Fruit fly (Drosophila melanogaster) whole organism, prepupa: ENCODE results near the gene ppk24.

Experiments
- CG10669 ChIP-seq: fragments of 200-800 bp; sonication (Bioruptor generic); optimal IDR thresholded peaks from 3 replicates; lab custom pipeline; 2018; ENCODE audit warnings: missing biosample characterization, mild to moderate bottlenecking, missing genetic modification characterization, moderate library complexity
- CG15336 ChIP-seq: fragments of 200-800 bp; sonication (Bioruptor generic); IDR thresholded peaks from 2 replicates; pipeline ENCODE4 v1.3.6; 2022; ENCODE audit warnings: missing biosample characterization, missing genetic modification characterization
- CG1621 ChIP-seq: fragments of 200-800 bp; sonication (Bioruptor generic); optimal IDR thresholded peaks from 3 replicates; lab custom pipeline; 2018; ENCODE audit warnings: missing biosample characterization, mild to moderate bottlenecking, missing genetic modification characterization
- CG16779 ChIP-seq: fragments of 200-800 bp; sonication (Bioruptor generic); optimal IDR thresholded peaks from 3 replicates; lab custom pipeline; 2017; ENCODE audit warnings: missing biosample characterization, mild to moderate bottlenecking, missing genetic modification characterization
- CG3032 ChIP-seq: fragments of 200-800 bp; optimal IDR thresholded peaks from 2 replicates; lab custom pipeline; 2019; ENCODE audit warnings: missing biosample characterization, mild to moderate bottlenecking, missing genetic modification characterization, moderate library complexity
- CG31627 ChIP-seq: fragments of 200-800 bp; sonication (Bioruptor generic); optimal IDR thresholded peaks from 3 replicates; lab custom pipeline; 2016; ENCODE audit warnings: missing biosample characterization, missing genetic modification characterization
- CG32006 ChIP-seq: fragments of 200-800 bp; sonication (Bioruptor generic); optimal IDR thresholded peaks from 3 replicates; lab custom pipeline; 2017; ENCODE audit warnings: missing biosample characterization, mild to moderate bottlenecking, missing genetic modification characterization
- CG34406 ChIP-seq: fragments of 200-800 bp; sonication (Bioruptor generic); optimal IDR thresholded peaks from 3 replicates; lab custom pipeline; 2016; ENCODE audit warnings: missing biosample characterization, missing genetic modification characterization
- CG3919 ChIP-seq: fragments of 200-800 bp; sonication (Bioruptor generic); optimal IDR thresholded peaks from 3 replicates; lab custom pipeline; 2016; ENCODE audit warnings: missing biosample characterization, missing genetic modification characterization
- CG4318 ChIP-seq: fragments of 200-800 bp; sonication (Bioruptor generic); optimal IDR thresholded peaks from 3 replicates; lab custom pipeline; 2017; ENCODE audit warnings: missing biosample characterization, mild to moderate bottlenecking, missing genetic modification characterization
- CG6276 ChIP-seq: fragments of 200-800 bp; sonication (Bioruptor generic); optimal IDR thresholded peaks from 2 replicates; lab custom pipeline; 2017; ENCODE audit warnings: missing biosample characterization, mild to moderate bottlenecking, missing genetic modification characterization
- CG6854 ChIP-seq: fragments of 200-800 bp; sonication (Bioruptor generic); optimal IDR thresholded peaks from 2 replicates; lab custom pipeline; 2017; ENCODE audit warnings: missing biosample characterization, mild to moderate bottlenecking, missing genetic modification characterization
- CG8319 ChIP-seq: fragments of 200-800 bp; sonication (Bioruptor generic); optimal IDR thresholded peaks from 3 replicates; lab custom pipeline; 2016; ENCODE audit warnings: missing biosample characterization, missing genetic modification characterization
- CG9139 ChIP-seq: fragments of 200-800 bp; sonication (Bioruptor generic); optimal IDR thresholded peaks from 3 replicates; lab custom pipeline; 2017; ENCODE audit warnings: missing biosample characterization, mild to moderate bottlenecking, missing genetic modification characterization
- Eip78C ChIP-seq: fragments of 200-800 bp; sonication (Bioruptor generic); peaks from one replicate; lab custom pipeline; 2016; ENCODE audit warnings: missing biosample characterization, missing genetic modification characterization
- Ets21C ChIP-seq: fragments of 200-800 bp; sonication (Bioruptor generic); optimal IDR thresholded peaks from 3 replicates; lab custom pipeline; 2016; ENCODE audit warnings: missing biosample characterization, missing genetic modification characterization
- Ets96B ChIP-seq: fragments of 200-800 bp; optimal IDR thresholded peaks from 2 replicates; lab custom pipeline; 2019; ENCODE audit warnings: missing biosample characterization, mild to moderate bottlenecking, missing genetic modification characterization, moderate library complexity
- Gug ChIP-seq: fragments of 200-800 bp; sonication (Bioruptor generic); IDR thresholded peaks from 2 replicates; pipeline ENCODE4 v1.3.6; 2022; ENCODE audit warnings: missing biosample characterization, missing genetic modification characterization
- Hr38 ChIP-seq: sonication (Bioruptor generic); optimal IDR thresholded peaks from 2 replicates; lab custom pipeline; 2016; ENCODE audit warnings: missing biosample characterization, missing genetic modification characterization
- Hr39 ChIP-seq: fragments of 200-800 bp; sonication (Bioruptor generic); optimal IDR thresholded peaks from 2 replicates; lab custom pipeline; 2016; ENCODE audit warnings: missing biosample characterization, missing genetic modification characterization
- Lpt ChIP-seq: fragments of 200-800 bp; sonication (Bioruptor generic); optimal IDR thresholded peaks from 3 replicates; lab custom pipeline; 2016; ENCODE audit warnings: missing biosample characterization, missing genetic modification characterization
- OdsH ChIP-seq: fragments of 200-800 bp; sonication (Bioruptor generic); optimal IDR thresholded peaks from 3 replicates; lab custom pipeline; 2016; ENCODE audit warnings: missing biosample characterization, missing genetic modification characterization
- Smox ChIP-seq: fragments of 200-800 bp; sonication (Bioruptor generic); optimal IDR thresholded peaks from 3 replicates; lab custom pipeline; 2016; ENCODE audit warnings: missing biosample characterization, missing genetic modification characterization
- Sox102F ChIP-seq: fragments of 200-800 bp; sonication (Bioruptor generic); optimal IDR thresholded peaks from 2 replicates; lab custom pipeline; 2016; ENCODE audit warnings: missing biosample characterization, mild to moderate bottlenecking, missing genetic modification characterization
- Sox14 ChIP-seq: fragments of 200-800 bp; sonication (Bioruptor generic); optimal IDR thresholded peaks from 3 replicates; lab custom pipeline; 2016; ENCODE audit warnings: missing biosample characterization, missing genetic modification characterization
- Sox15 ChIP-seq: fragments of 200-800 bp; sonication (Bioruptor generic); optimal IDR thresholded peaks from 3 replicates; lab custom pipeline; 2016; ENCODE audit warnings: missing biosample characterization, missing genetic modification characterization
- achi ChIP-seq: fragments of 200-800 bp; sonication (Bioruptor generic); optimal IDR thresholded peaks from 3 replicates; lab custom pipeline; 2016; ENCODE audit warnings: missing biosample characterization, missing genetic modification characterization
- acj6 ChIP-seq: fragments of 200-800 bp; sonication (Bioruptor generic); optimal IDR thresholded peaks from 3 replicates; lab custom pipeline; 2016; ENCODE audit warnings: missing biosample characterization, missing genetic modification characterization
- cyc ChIP-seq: fragments of 200-800 bp; sonication (Bioruptor generic); optimal IDR thresholded peaks from 3 replicates; lab custom pipeline; 2016; ENCODE audit warnings: missing biosample characterization, missing genetic modification characterization
- dac ChIP-seq: fragments of 200-800 bp; sonication (Bioruptor generic); optimal IDR thresholded peaks from 2 replicates; lab custom pipeline; 2017; ENCODE audit warnings: missing biosample characterization, mild to moderate bottlenecking, missing genetic modification characterization
- dsx ChIP-seq: fragments of 200-800 bp; optimal IDR thresholded peaks from 3 replicates; lab custom pipeline; 2019; ENCODE audit warnings: missing biosample characterization, mild to moderate bottlenecking, missing genetic modification characterization, moderate library complexity; ENCODE audit not compliant: poor library complexity, severe bottlenecking
- esn ChIP-seq: fragments of 200-800 bp; sonication (Bioruptor generic); optimal IDR thresholded peaks from 2 replicates; lab custom pipeline; 2016; ENCODE audit warnings: missing biosample characterization, mild to moderate bottlenecking, missing genetic modification characterization, moderate library complexity
- fkh ChIP-seq: fragments of 200-800 bp; sonication (Bioruptor generic); optimal IDR thresholded peaks from 3 replicates; lab custom pipeline; 2017; ENCODE audit warnings: missing biosample characterization, mild to moderate bottlenecking, missing genetic modification characterization, moderate library complexity
- lz ChIP-seq: fragments of 200-800 bp; sonication (Bioruptor generic); optimal IDR thresholded peaks from 3 replicates; lab custom pipeline; 2016; ENCODE audit warnings: missing biosample characterization, missing genetic modification characterization
- pdm3 ChIP-seq: fragments of 200-800 bp; sonication (Bioruptor generic); optimal IDR thresholded peaks from 3 replicates; lab custom pipeline; 2016; ENCODE audit warnings: missing biosample characterization, missing genetic modification characterization
- ss ChIP-seq, 2 experiments: fragments of 200-800 bp; sonication (Bioruptor generic); optimal IDR thresholded peaks; 2 replicates in 1 of 2; 3 replicates in 1 of 2; lab custom pipeline; 2017 to 2018; ENCODE audit warnings: mild to moderate bottlenecking in 2 of 2, missing biosample characterization in 2 of 2, missing genetic modification characterization in 2 of 2, moderate library complexity in 1 of 2
- svp ChIP-seq: fragments of 200-800 bp; sonication (Bioruptor generic); peaks from one replicate; lab custom pipeline; 2016; ENCODE audit warnings: missing biosample characterization, missing genetic modification characterization
- topi ChIP-seq: fragments of 200-800 bp; sonication (Bioruptor generic); optimal IDR thresholded peaks from 3 replicates; lab custom pipeline; 2016; ENCODE audit warnings: missing biosample characterization, missing genetic modification characterization
- vri ChIP-seq: fragments of 200-800 bp; sonication (Bioruptor generic); optimal IDR thresholded peaks from 3 replicates; lab custom pipeline; 2016; ENCODE audit warnings: missing biosample characterization, mild to moderate bottlenecking, missing genetic modification characterization

The ppk24 gene

dm6 chr3R:31265430-31265829 lies at the start of gene ppk24:
ppk24 (plus strand) TSS chr3R:31265730.
- no peak for TF ChIP-seq ss (GFP tag; optimal IDR thresholded peaks at IDR 0.05; lab: Kevin White, UChicago)
- no peak for TF ChIP-seq CG3919 (GFP tag; lab: Kevin White, UChicago)
- no peak for TF ChIP-seq pdm3 (GFP tag; lab: Kevin White, UChicago)
- no peak for TF ChIP-seq CG15336 (GFP tag; lab: Robert Waterston, UW)
- no peak for TF ChIP-seq CG34406
- TF ChIP-seq Smox: no peak
- no peak for TF ChIP-seq cyc (GFP tag; lab: Kevin White, UChicago)
- TF ChIP-seq CG8319 (GFP tag; lab: Kevin White, UChicago): no peak
- TF ChIP-seq CG16779 (tag; lab: Kevin White, UChicago): no peak
- TF ChIP-seq, all 60 proteins: peak for 0

- TF ChIP-seq Eip78C (GFP tag; lab: Kevin White, UChicago) (no peak), CG6854 (GFP tag; lab: Kevin White, UChicago) (peak; percentile 39), Sox15 (GFP tag; lab: Kevin White, UChicago) (no peak), lz (peak; percentile 45), CG6276 (GFP tag; lab: Kevin White, UChicago) (no peak), CG4318 (GFP tag; lab: Kevin White, UChicago) (no peak), dac (GFP tag; lab: Kevin White, UChicago) (no peak), fkh (GFP tag; lab: Kevin White, UChicago) (no peak)
These were observed 49.7 kb upstream of the ppk24 start, which contains the start of gene CG15561 for dm6 chr3R:31215830-31216229. CG15561 (minus strand) TSS chr3R:31215942.

- peak; percentile 3 for TF ChIP-seq esn (GFP tag; lab: Kevin White, UChicago)
- TF ChIP-seq topi (GFP tag; lab: Kevin White, UChicago): peak; percentile 19
- TF ChIP-seq Sox14 (GFP tag; lab: Kevin White, UChicago): peak; percentile 27
- peak; percentile 14 for TF ChIP-seq CG6854 (GFP tag; lab: Kevin White, UChicago)
- TF ChIP-seq OdsH: no peak
- peak; percentile 12 for TF ChIP-seq Eip78C (GFP tag; lab: Kevin White, UChicago)
- peak; percentile 98 for TF ChIP-seq vri (GFP tag; lab: Kevin White, UChicago)
- no peak for TF ChIP-seq acj6 (GFP tag; lab: Kevin White, UChicago)
- no peak for TF ChIP-seq CG1621 (tag; lab: Kevin White, UChicago)
- no peak for TF ChIP-seq cyc (GFP tag; lab: Kevin White, UChicago)
These were observed 47.2 kb upstream of the ppk24 start for dm6 chr3R:31218214-31218876.

dm6 chr3R:31218997-31219992 lies 46.2 kb upstream of the ppk24 start, which contains the start of gene ATPsynC:
ATPsynC (minus strand) TSS chr3R:31219630.
- no peak for TF ChIP-seq dac (GFP tag; lab: Kevin White, UChicago)
- peak; percentile 73 for TF ChIP-seq Eip78C (GFP tag; lab: Kevin White, UChicago)
- peak; percentile 1 for TF ChIP-seq CG1621 (tag; lab: Kevin White, UChicago)
- peak; percentile 99 for TF ChIP-seq vri (GFP tag; lab: Kevin White, UChicago)
- peak; percentile 9 for TF ChIP-seq CG3032 (tag; lab: Kevin White, UChicago)
- TF ChIP-seq CG32006 (GFP tag; lab: Kevin White, UChicago): no peak
- TF ChIP-seq CG9139 (GFP tag; lab: Kevin White, UChicago): peak; percentile 57
- no peak for TF ChIP-seq CG15336 (GFP tag; lab: Robert Waterston, UW)
- no peak for TF ChIP-seq Sox102F (GFP tag; lab: Kevin White, UChicago)
- no peak for TF ChIP-seq acj6 (GFP tag; lab: Kevin White, UChicago)
- TF ChIP-seq Sox14 (GFP tag; lab: Kevin White, UChicago): peak; percentile 20
- TF ChIP-seq fkh (GFP tag; lab: Kevin White, UChicago): peak; percentile 29
- peak; percentile 17 for TF ChIP-seq CG31627 (GFP tag; lab: Kevin White, UChicago)
- no peak for TF ChIP-seq Hr39 (GFP tag; lab: Kevin White, UChicago)
- peak; percentile 26 for TF ChIP-seq Ets96B (tag; lab: Kevin White, UChicago)
- TF ChIP-seq Lpt (GFP tag; lab: Kevin White, UChicago): no peak
- TF ChIP-seq ss (GFP tag; optimal IDR thresholded peaks at IDR 0.05; lab: Kevin White, UChicago): peak in 1 of 2 experiments; percentile 59
- no peak for TF ChIP-seq Sox15 (GFP tag; lab: Kevin White, UChicago)
- no peak for TF ChIP-seq CG6276 (GFP tag; lab: Kevin White, UChicago)
- peak; percentile 48 for TF ChIP-seq achi
- peak; percentile 22 for TF ChIP-seq svp (GFP tag; lab: Kevin White, UChicago)
- TF ChIP-seq Hr38: no peak
- peak; percentile 19 for TF ChIP-seq CG3919 (GFP tag; lab: Kevin White, UChicago)
- TF ChIP-seq Gug (GFP tag; lab: Robert Waterston, UW): no peak
- TF ChIP-seq Ets21C: no peak
- TF ChIP-seq dsx (GFP tag; lab: Kevin White, UChicago): peak; percentile 94
- TF ChIP-seq esn (GFP tag; lab: Kevin White, UChicago): peak; percentile 3
- no peak for TF ChIP-seq CG10669
